Fruit fly (Drosophila melanogaster): Measurements from ENCODE around the gene Tsp26A.

Gene Tsp26A

dm6 chr2L:5982334-5982987 is 17.6 kb upstream of the Tsp26A start (continued):
- no peak for TF ChIP-seq bbx (GFP tag; IDR thresholded peaks at IDR 0.05; ENCODE audit: partially characterized antibody)
- TF ChIP-seq Ets97D (GFP tag; optimal IDR thresholded peaks at IDR 0.05), result peak; percentile 3
- TF ChIP-seq Neu2 (GFP tag; optimal IDR thresholded peaks at IDR 0.05; ENCODE audit: borderline replicate concordance), result no peak
- no peak for TF ChIP-seq CG15073 (GFP tag; optimal IDR thresholded peaks at IDR 0.05)
- peak; percentile 18 for TF ChIP-seq CG10209 (GFP tag; optimal IDR thresholded peaks at IDR 0.05)
- no peak for TF ChIP-seq fd102C (GFP tag; optimal IDR thresholded peaks at IDR 0.05)
- TF ChIP-seq chm (GFP tag; IDR thresholded peaks at IDR 0.05), result no peak
- TF ChIP-seq sob (GFP tag; IDR thresholded peaks at IDR 0.05), result no peak
- no peak for TF ChIP-seq CG13287 (GFP tag; IDR thresholded peaks at IDR 0.05; ENCODE audit: partially characterized antibody)
- no peak for TF ChIP-seq zfh1 (GFP tag; IDR thresholded peaks at IDR 0.05)
- TF ChIP-seq CG11456 (GFP tag; IDR thresholded peaks at IDR 0.05), result no peak
- TF ChIP-seq CG17359 (tag; optimal IDR thresholded peaks at IDR 0.05), result peak; percentile 9
- no peak for TF ChIP-seq crc (GFP tag; optimal IDR thresholded peaks at IDR 0.05)
- TF ChIP-seq CG13894 (tag; optimal IDR thresholded peaks at IDR 0.05), result peak; percentile 68
- peak; percentile 43 for TF ChIP-seq CG14710 (tag; optimal IDR thresholded peaks at IDR 0.05)
- no peak for TF ChIP-seq eve (GFP tag; optimal IDR thresholded peaks at IDR 0.05)
- TF ChIP-seq HHEX (GFP tag; optimal IDR thresholded peaks at IDR 0.05), result no peak
- TF ChIP-seq Hr78 (GFP tag; optimal IDR thresholded peaks at IDR 0.05), result peak in 1 of 2 experiments; percentile 91
- TF ChIP-seq CG2712 (tag; optimal IDR thresholded peaks at IDR 0.05), result peak; percentile 42
- TF ChIP-seq kni (GFP tag; optimal IDR thresholded peaks at IDR 0.05), result peak; percentile 26
- TF ChIP-seq pita (GFP tag; optimal IDR thresholded peaks at IDR 0.05), result no peak
- TF ChIP-seq tap (tag; optimal IDR thresholded peaks at IDR 0.05), result no peak
- no peak for TF ChIP-seq ci (GFP tag; IDR thresholded peaks at IDR 0.05)
- TF ChIP-seq Xrp1 (GFP tag; IDR thresholded peaks at IDR 0.05), result no peak
- no peak for TF ChIP-seq gfzf (GFP tag; optimal IDR thresholded peaks at IDR 0.05)
- TF ChIP-seq CG9215 (GFP tag; IDR thresholded peaks at IDR 0.05), result no peak
- TF ChIP-seq lilli (GFP tag; optimal IDR thresholded peaks at IDR 0.05), result peak; percentile 57
- peak; percentile 60 for TF ChIP-seq sens (GFP tag)
- no peak for TF ChIP-seq chinmo (GFP tag; IDR thresholded peaks at IDR 0.05; ENCODE audit: partially characterized antibody)
- no peak for TF ChIP-seq CG32767 (GFP tag; IDR thresholded peaks at IDR 0.05)
- no peak for TF ChIP-seq slp2 (GFP tag; optimal IDR thresholded peaks at IDR 0.05)
- no peak for TF ChIP-seq Bdp1 (GFP tag; optimal IDR thresholded peaks at IDR 0.05)
- TF ChIP-seq E2f1 (GFP tag; IDR thresholded peaks at IDR 0.05), result no peak
- TF ChIP-seq Med (GFP tag), result peak; percentile 92
- no peak for TF ChIP-seq MTF-1 (GFP tag; optimal IDR thresholded peaks at IDR 0.05; ENCODE audit: borderline replicate concordance)
- no peak for TF ChIP-seq Sox102F (GFP tag; optimal IDR thresholded peaks at IDR 0.05)
- TF ChIP-seq bowl (GFP tag; IDR thresholded peaks at IDR 0.05), result no peak
- TF ChIP-seq ken (GFP tag; IDR thresholded peaks at IDR 0.05), result no peak
- no peak for TF ChIP-seq CG30020 (tag; optimal IDR thresholded peaks at IDR 0.05)
- TF ChIP-seq ind (GFP tag; optimal IDR thresholded peaks at IDR 0.05), result no peak
- peak; percentile 34 for TF ChIP-seq pfk (GFP tag; optimal IDR thresholded peaks at IDR 0.05)
- TF ChIP-seq jigr1 (GFP tag; IDR thresholded peaks at IDR 0.05), result no peak
- peak; percentile 13 for TF ChIP-seq CG9609 (GFP tag; optimal IDR thresholded peaks at IDR 0.05)
- no peak for TF ChIP-seq HLH4C (GFP tag; IDR thresholded peaks at IDR 0.05; ENCODE audit: partially characterized antibody)
- TF ChIP-seq inv (GFP tag; IDR thresholded peaks at IDR 0.05; ENCODE audit: partially characterized antibody), result no peak
- TF ChIP-seq Fer3 (tag; optimal IDR thresholded peaks at IDR 0.05), result peak; percentile 12
- TF ChIP-seq tgo (GFP tag; IDR thresholded peaks at IDR 0.05), result no peak
- peak; percentile 29 for TF ChIP-seq ac (GFP tag; optimal IDR thresholded peaks at IDR 0.05)
- no peak for TF ChIP-seq br (optimal IDR thresholded peaks at IDR 0.05)
- TF ChIP-seq mirr (GFP tag; optimal IDR thresholded peaks at IDR 0.05), result peak; percentile 72
